Fruit fly (Drosophila melanogaster) whole organism, embryonic: ENCODE measurements around the gene CG3036.

Source experiments
- Ada2b ChIP-seq: fragments of 200-800 bp; sonication (Bioruptor generic); IDR thresholded peaks from 2 replicates; pipeline ENCODE4 v1.3.6; 2022; ENCODE audit warnings: missing biosample characterization, missing genetic modification characterization
- Atf3 ChIP-seq: fragments of 200-800 bp; sonication (Bioruptor generic); optimal IDR thresholded peaks from 3 replicates; lab custom pipeline; 2016; ENCODE audit warnings: missing biosample characterization, missing genetic modification characterization
- CG10267 ChIP-seq: fragments of 200-800 bp; sonication (Bioruptor generic); optimal IDR thresholded peaks from 2 replicates; lab custom pipeline; 2018; ENCODE audit warnings: missing biosample characterization, mild to moderate bottlenecking, missing genetic modification characterization, moderate library complexity
- CG10543 ChIP-seq: fragments of 200-800 bp; sonication (Bioruptor generic); optimal IDR thresholded peaks from 3 replicates; lab custom pipeline; 2017; ENCODE audit warnings: missing biosample characterization, mild to moderate bottlenecking, missing genetic modification characterization, moderate library complexity
- CG12071 ChIP-seq: fragments of 200-800 bp; sonication (Bioruptor generic); optimal IDR thresholded peaks from 3 replicates; lab custom pipeline; 2018; ENCODE audit warnings: missing biosample characterization, mild to moderate bottlenecking, missing genetic modification characterization
- CG12155 ChIP-seq: fragments of 200-800 bp; sonication (Bioruptor generic); optimal IDR thresholded peaks from 3 replicates; lab custom pipeline; 2016; ENCODE audit warnings: missing biosample characterization, missing genetic modification characterization
- CG13287 ChIP-seq: fragments of 200-800 bp; sonication (Bioruptor generic); IDR thresholded peaks from 2 replicates; pipeline ENCODE4 v1.3.6; 2022; ENCODE audit warnings: missing biosample characterization, missing genetic modification characterization; ENCODE audit not compliant: partially characterized antibody
- CG13624 ChIP-seq: fragments of 200-800 bp; sonication (Bioruptor generic); optimal IDR thresholded peaks from 2 replicates; lab custom pipeline; 2016; ENCODE audit warnings: missing biosample characterization, missing genetic modification characterization
- CG15696 ChIP-seq: fragments of 200-800 bp; sonication (Bioruptor generic); optimal IDR thresholded peaks from 2 replicates; lab custom pipeline; 2019; ENCODE audit warnings: missing biosample characterization, mild to moderate bottlenecking, missing genetic modification characterization, moderate library complexity
- CG1602 ChIP-seq: fragments of 200-800 bp; sonication (Bioruptor generic); optimal IDR thresholded peaks from 3 replicates; lab custom pipeline; 2016; ENCODE audit warnings: missing biosample characterization, missing genetic modification characterization
- CG1832 ChIP-seq: fragments of 200-800 bp; sonication (Bioruptor generic); optimal IDR thresholded peaks from 2 replicates; lab custom pipeline; 2017; ENCODE audit warnings: missing biosample characterization, mild to moderate bottlenecking, missing genetic modification characterization, inconsistent platforms
- CG18764 ChIP-seq: fragments of 200-800 bp; sonication (Bioruptor generic); optimal IDR thresholded peaks from 3 replicates; lab custom pipeline; 2016; ENCODE audit warnings: missing biosample characterization, missing genetic modification characterization
- CG30431 ChIP-seq: fragments of 200-800 bp; sonication (Bioruptor generic); optimal IDR thresholded peaks from 2 replicates; lab custom pipeline; 2017; ENCODE audit warnings: missing biosample characterization, missing genetic modification characterization
- CG3838 ChIP-seq: fragments of 200-800 bp; sonication (Bioruptor generic); optimal IDR thresholded peaks from 3 replicates; lab custom pipeline; 2016; ENCODE audit warnings: missing biosample characterization, missing genetic modification characterization
- CG3847 ChIP-seq: fragments of 200-800 bp; sonication (Bioruptor generic); IDR thresholded peaks from 2 replicates; pipeline ENCODE4 v1.3.6; 2022; ENCODE audit warnings: missing biosample characterization, missing genetic modification characterization
- CG6175 ChIP-seq: fragments of 200-800 bp; sonication (Bioruptor generic); IDR thresholded peaks from 3 replicates; pipeline ENCODE4 v1.3.6; 2022; ENCODE audit warnings: missing biosample characterization, missing genetic modification characterization
- CG7745 ChIP-seq: fragments of 200-800 bp; sonication (Bioruptor generic); optimal IDR thresholded peaks from 2 replicates; lab custom pipeline; 2018; ENCODE audit warnings: missing biosample characterization, mild to moderate bottlenecking, missing genetic modification characterization, moderate library complexity
- Chrac-16 ChIP-seq: fragments of 200-800 bp; sonication (Bioruptor generic); optimal IDR thresholded peaks from 3 replicates; lab custom pipeline; 2016; ENCODE audit warnings: missing biosample characterization, missing genetic modification characterization
- CkIIα-i1 ChIP-seq: fragments of 200-800 bp; sonication (Bioruptor generic); IDR thresholded peaks from 2 replicates; pipeline ENCODE4 v1.3.6; 2022; ENCODE audit warnings: missing biosample characterization, missing genetic modification characterization
- D19B ChIP-seq: fragments of 200-800 bp; sonication (Bioruptor generic); optimal IDR thresholded peaks from 2 replicates; lab custom pipeline; 2017; ENCODE audit warnings: missing biosample characterization, mild to moderate bottlenecking, missing genetic modification characterization
- Dek ChIP-seq: fragments of 200-800 bp; sonication (Bioruptor generic); optimal IDR thresholded peaks from 3 replicates; lab custom pipeline; 2019; ENCODE audit warnings: missing biosample characterization, mild to moderate bottlenecking, missing genetic modification characterization, moderate library complexity
- Dip2 ChIP-seq: fragments of 200-800 bp; sonication (Bioruptor generic); IDR thresholded peaks from 2 replicates; pipeline ENCODE4 v1.3.6; 2022; ENCODE audit warnings: missing biosample characterization, missing genetic modification characterization
- Fer1 ChIP-seq: fragments of 200-800 bp; sonication (Bioruptor generic); optimal IDR thresholded peaks from 2 replicates; lab custom pipeline; 2017; ENCODE audit warnings: missing biosample characterization, mild to moderate bottlenecking, missing genetic modification characterization
- Gug ChIP-seq: fragments of 200-800 bp; sonication (Bioruptor generic); IDR thresholded peaks from 4 replicates; pipeline ENCODE4 v1.3.6; 2022; ENCODE audit warnings: missing biosample characterization, missing genetic modification characterization
- Hmr ChIP-seq: fragments of 200-800 bp; sonication (Bioruptor generic); optimal IDR thresholded peaks from 3 replicates; lab custom pipeline; 2017; ENCODE audit warnings: mild to moderate bottlenecking, missing biosample characterization, missing genetic modification reagents, missing genetic modification characterization
- Hr39 ChIP-seq: fragments of >200 bp; optimal IDR thresholded peaks from 2 replicates; lab custom pipeline; 2017
- Lhr ChIP-seq: fragments of 200-800 bp; sonication (Bioruptor generic); optimal IDR thresholded peaks from 3 replicates; lab custom pipeline; 2017; ENCODE audit warnings: mild to moderate bottlenecking, missing biosample characterization, missing genetic modification reagents, missing genetic modification characterization
- Lpt ChIP-seq: fragments of >200 bp; optimal IDR thresholded peaks from 2 replicates; lab custom pipeline; 2018; ENCODE audit warnings: missing biosample characterization, missing genetic modification characterization
- NFAT ChIP-seq: fragments of 200-800 bp; sonication (Bioruptor generic); IDR thresholded peaks from 2 replicates; pipeline ENCODE4 v1.3.6; 2022; ENCODE audit warnings: missing biosample characterization, missing genetic modification characterization
- Oli ChIP-seq: fragments of 200-800 bp; sonication (Bioruptor generic); optimal IDR thresholded peaks from 2 replicates; lab custom pipeline; 2018; ENCODE audit warnings: missing biosample characterization, mild to moderate bottlenecking, missing genetic modification characterization, moderate library complexity
- Rfx ChIP-seq: fragments of 200-800 bp; sonication (Bioruptor generic); IDR thresholded peaks from 2 replicates; pipeline ENCODE4 v1.3.6; 2022; ENCODE audit warnings: missing biosample characterization, missing genetic modification characterization
- Stat92E ChIP-seq, 3 experiments: fragments of >200 bp in 2 of 3; fragments of 200-800 bp in 1 of 3; sonication (Bioruptor generic) in 1 of 3; optimal IDR thresholded peaks; 2 replicates each; lab custom pipeline; 2017 to 2019; ENCODE audit warnings: missing biosample characterization in 3 of 3, missing genetic modification characterization in 3 of 3, mild to moderate bottlenecking in 1 of 3, moderate library complexity in 1 of 3
- az2 ChIP-seq: fragments of 200-800 bp; sonication (Bioruptor generic); optimal IDR thresholded peaks from 3 replicates; lab custom pipeline; 2016; ENCODE audit warnings: missing biosample characterization, missing genetic modification characterization
- cg ChIP-seq: fragments of 200-800 bp; sonication (Bioruptor generic); optimal IDR thresholded peaks from 3 replicates; lab custom pipeline; 2019; ENCODE audit warnings: missing biosample characterization, mild to moderate bottlenecking, missing genetic modification characterization, moderate library complexity
- chif ChIP-seq, 2 experiments: fragments of 200-800 bp; sonication (Bioruptor generic); optimal IDR thresholded peaks; 3 replicates each; lab custom pipeline; 2016; ENCODE audit warnings: missing biosample characterization in 2 of 2, missing genetic modification characterization in 2 of 2
- ci ChIP-seq: fragments of 200-800 bp; sonication (Bioruptor generic); IDR thresholded peaks from 3 replicates; pipeline ENCODE4 v1.3.6; 2022; ENCODE audit warnings: missing biosample characterization, missing genetic modification characterization
- croc ChIP-seq: fragments of 200-800 bp; sonication (Bioruptor generic); conservative IDR thresholded peaks from 3 replicates; pipeline ENCODE4 v1.3.6; 2022; ENCODE audit warnings: missing biosample characterization, missing genetic modification characterization
- dysf ChIP-seq: fragments of 200-800 bp; sonication (Bioruptor generic); IDR thresholded peaks from 3 replicates; pipeline ENCODE4 v1.3.6; 2022; ENCODE audit warnings: missing biosample characterization, missing genetic modification characterization
- eyg ChIP-seq: fragments of 200-800 bp; sonication (Bioruptor generic); optimal IDR thresholded peaks from 3 replicates; lab custom pipeline; 2016; ENCODE audit warnings: missing biosample characterization, missing genetic modification characterization
- knrl ChIP-seq: fragments of 200-800 bp; sonication (Bioruptor generic); IDR thresholded peaks from 3 replicates; pipeline ENCODE4 v1.3.6; 2022; ENCODE audit warnings: missing biosample characterization, missing genetic modification characterization; ENCODE audit not compliant: partially characterized antibody
- maf-S ChIP-seq: fragments of 200-800 bp; sonication (Bioruptor generic); optimal IDR thresholded peaks from 2 replicates; lab custom pipeline; 2016; ENCODE audit warnings: missing biosample characterization, missing genetic modification characterization
- pan ChIP-seq, 4 experiments: fragments of >200 bp in 3 of 4; fragments of 200-800 bp in 1 of 4; sonication (Bioruptor generic) in 1 of 4; optimal IDR thresholded peaks in 3 of 4; IDR thresholded peaks in 1 of 4; 2 replicates each; pipeline versions ENCODE4 v1.3.6 to Lab custom; 2017 to 2022; ENCODE audit warnings: missing biosample characterization in 2 of 4, missing genetic modification characterization in 2 of 4, mixed read lengths in 1 of 4
- pho ChIP-seq: fragments of 200-800 bp; sonication (Bioruptor generic); optimal IDR thresholded peaks from 2 replicates; lab custom pipeline; 2016; ENCODE audit warnings: missing biosample characterization, missing genetic modification characterization
- row ChIP-seq: fragments of 200-800 bp; sonication (Bioruptor generic); IDR thresholded peaks from 3 replicates; pipeline ENCODE4 v1.3.6; 2022; ENCODE audit warnings: missing biosample characterization, missing genetic modification characterization
- sens-2 ChIP-seq: fragments of 200-800 bp; sonication (Bioruptor generic); IDR thresholded peaks from 2 replicates; pipeline ENCODE4 v1.3.6; 2022; ENCODE audit warnings: missing biosample characterization, missing genetic modification characterization
- tgo ChIP-seq: fragments of 200-800 bp; sonication (Bioruptor generic); IDR thresholded peaks from 3 replicates; pipeline ENCODE4 v1.3.6; 2022; ENCODE audit warnings: missing biosample characterization, missing genetic modification characterization
- toy ChIP-seq: fragments of 200-800 bp; sonication (Bioruptor generic); IDR thresholded peaks from 2 replicates; pipeline ENCODE4 v1.3.6; 2022; ENCODE audit warnings: missing biosample characterization, missing genetic modification characterization
- vnd ChIP-seq: fragments of 200-800 bp; sonication (Bioruptor generic); IDR thresholded peaks from 3 replicates; pipeline ENCODE4 v1.3.6; 2022; ENCODE audit warnings: missing biosample characterization, missing genetic modification characterization; ENCODE audit not compliant: partially characterized antibody
- zfh1 ChIP-seq: fragments of 200-800 bp; sonication (Bioruptor generic); IDR thresholded peaks from 3 replicates; pipeline ENCODE4 v1.3.6; 2022; ENCODE audit warnings: missing biosample characterization, missing genetic modification characterization

CG3036 gene

DNA sequence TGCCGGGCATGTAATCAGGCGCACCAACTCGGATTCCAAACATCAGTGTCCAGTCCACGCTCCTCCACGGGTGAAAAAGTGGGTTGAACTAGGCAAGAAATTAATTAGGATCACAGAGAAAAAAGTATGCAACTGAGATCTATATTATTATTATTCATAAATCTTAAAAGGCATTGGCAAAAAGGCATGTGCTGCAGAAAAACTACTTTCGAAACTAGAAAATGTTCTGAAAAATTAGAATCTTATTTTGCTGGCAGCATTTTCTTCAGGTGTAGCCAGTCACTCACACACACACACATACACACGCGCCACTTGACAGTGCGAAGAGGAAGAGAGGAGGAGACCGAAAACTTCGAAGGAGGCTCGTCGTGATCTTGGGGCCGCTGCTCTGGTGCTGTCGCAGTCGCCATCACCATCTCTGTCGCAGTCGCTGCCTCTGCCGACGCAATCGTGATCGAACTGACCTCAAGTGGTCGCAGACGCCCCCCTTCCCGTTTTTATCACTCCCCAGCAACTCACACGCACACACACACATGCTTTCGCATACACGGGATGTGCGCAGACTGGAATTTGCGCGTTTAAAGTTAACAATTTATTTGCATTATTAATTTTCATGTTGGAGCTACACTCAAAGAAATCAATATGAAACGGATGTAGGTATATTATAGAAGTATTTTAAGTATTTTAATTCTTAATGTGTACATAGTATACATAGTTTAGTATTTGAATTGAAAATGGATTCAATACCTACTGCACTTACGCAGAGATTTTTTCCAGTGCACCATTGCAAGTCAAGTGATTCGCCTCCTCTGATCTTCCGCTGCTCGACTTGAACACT is 4.3 kb upstream of the CG3036 start (continued):
- TF ChIP-seq cg (GFP tag; lab: Kevin White, UChicago) (peak; percentile 65), knrl (no peak), CG12071 (GFP tag; lab: Kevin White, UChicago) (peak; percentile 30), CG7745 (tag; lab: Kevin White, UChicago) (no peak), Gug (GFP tag; lab: Robert Waterston, UW) (peak; percentile 46; the same call in 2 of the 4 replicates), pho (no peak), Hr39 (lab: Kevin White, UChicago) (no peak), eyg (no peak), CG1602 (GFP tag; lab: Kevin White, UChicago) (peak; percentile 24), Fer1 (peak; percentile 56), CG3838 (GFP tag; lab: Kevin White, UChicago) (no peak), row (GFP tag; lab: Robert Waterston, UW) (peak; percentile 66), Atf3 (GFP tag; lab: Kevin White, UChicago) (no peak), zfh1 (GFP tag; lab: Robert Waterston, UW) (peak; percentile 78), CkIIα-i1 (GFP tag; lab: Robert Waterston, UW) (no peak), maf-S (GFP tag; lab: Kevin White, UChicago) (no peak), tgo (peak; percentile 70; the same call in 2 of the 3 replicates), CG18764 (GFP tag; lab: Kevin White, UChicago) (peak; percentile 43), Hmr (GFP tag; lab: Kevin White, UChicago) (peak; percentile 31), CG15696 (tag; lab: Kevin White, UChicago) (peak; percentile 27), ci (GFP tag; lab: Robert Waterston, UW) (peak; percentile 67), CG30431 (peak; percentile 24), dysf (GFP tag; lab: Robert Waterston, UW) (peak; percentile 75), CG6175 (GFP tag; lab: Robert Waterston, UW) (peak; percentile 45; the same call in 1 of the 3 replicates), CG13287 (GFP tag; lab: Robert Waterston, UW) (no peak), vnd (GFP tag; lab: Robert Waterston, UW) (no peak), pan (optimal IDR thresholded peaks at IDR 0.05; lab: Kevin White, UChicago) (no peak), pan (GFP tag; optimal IDR thresholded peaks at IDR 0.05 in 1 of 2, IDR thresholded peaks at IDR 0.05 in 1 of 2) (peak in 1 of 2 experiments; percentile 85), toy (no peak), CG10267 (tag; lab: Kevin White, UChicago) (peak; percentile 15), CG3847 (GFP tag; lab: Robert Waterston, UW) (peak; percentile 56), CG1832 (GFP tag; lab: Kevin White, UChicago) (no peak), Lhr (GFP tag; lab: Kevin White, UChicago) (no peak), croc (GFP tag; lab: Robert Waterston, UW) (no peak), CG12155 (GFP tag; lab: Kevin White, UChicago) (peak; percentile 39), Oli (tag; lab: Kevin White, UChicago) (peak; percentile 70), sens-2 (peak; percentile 50; the same call in 1 of the 2 replicates), az2 (peak; percentile 56), Dip2 (no peak), Lpt (GFP tag; lab: Kevin White, UChicago) (no peak), Dek (tag; lab: Kevin White, UChicago) (peak; percentile 40), Ada2b (peak; percentile 73), chif (GFP tag; optimal IDR thresholded peaks at IDR 0.05; lab: Kevin White, UChicago) (peak; percentile 44 to 51), NFAT (GFP tag; lab: Robert Waterston, UW) (peak; percentile 55; the same call in 1 of the 2 replicates), Chrac-16 (peak; percentile 69), Stat92E (GFP tag; optimal IDR thresholded peaks at IDR 0.05; lab: Kevin White, UChicago) (no peak), CG13624 (GFP tag; lab: Kevin White, UChicago) (no peak), Rfx (GFP tag; lab: Robert Waterston, UW) (peak; percentile 80), D19B (GFP tag; lab: Kevin White, UChicago) (peak; percentile 18), CG10543 (no peak)
